Fruit fly (Drosophila melanogaster): ENCODE data around the gene wupA.

wupA gene

DNA sequence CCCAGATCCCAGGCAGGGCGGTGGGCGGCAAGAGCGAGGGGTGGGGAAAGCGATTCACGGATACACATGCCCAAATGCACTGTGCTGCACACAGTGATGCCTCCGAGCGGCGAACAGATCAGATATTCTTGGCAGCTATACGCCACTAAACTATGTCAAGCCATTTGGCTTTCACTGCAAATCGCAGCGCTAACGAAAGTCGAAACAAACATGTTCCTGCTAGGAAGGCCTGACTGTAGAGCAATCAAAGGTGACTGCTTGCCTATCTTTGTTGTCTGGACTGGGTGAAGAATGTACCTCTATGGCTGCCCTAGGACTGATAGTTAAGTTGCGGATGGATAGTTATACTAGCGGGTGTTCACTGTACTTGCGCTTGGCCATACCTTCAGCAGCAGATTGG lies 19.3 kb upstream of the wupA start (continued):
- TF ChIP-seq unc-4 (GFP tag; IDR thresholded peaks at IDR 0.05; ENCODE audit: partially characterized antibody) (no peak), gt (GFP tag; IDR thresholded peaks at IDR 0.05) (no peak), CkIIα-i1 (GFP tag; IDR thresholded peaks at IDR 0.05) (no peak), Usf (GFP tag; optimal IDR thresholded peaks at IDR 0.05) (no peak), gro (GFP tag; optimal IDR thresholded peaks at IDR 0.05) (no peak), org-1 (GFP tag; optimal IDR thresholded peaks at IDR 0.05) (no peak), pzg (GFP tag; optimal IDR thresholded peaks at IDR 0.05) (no peak), Vsx1 (GFP tag; optimal IDR thresholded peaks at IDR 0.05) (no peak), CG2120 (GFP tag; optimal IDR thresholded peaks at IDR 0.05) (no peak), Sox100B (GFP tag; optimal IDR thresholded peaks at IDR 0.05) (no peak), cato (GFP tag; optimal IDR thresholded peaks at IDR 0.05; ENCODE audit: borderline replicate concordance) (no peak), amos (GFP tag; IDR thresholded peaks at IDR 0.05; ENCODE audit: partially characterized antibody) (no peak), sens (GFP tag) (peak; percentile 37), inv (GFP tag; IDR thresholded peaks at IDR 0.05; ENCODE audit: partially characterized antibody) (no peak), tgo (GFP tag; IDR thresholded peaks at IDR 0.05) (no peak), CG32767 (GFP tag; IDR thresholded peaks at IDR 0.05) (0 out of 2 replicates have a peak, but pooled peaks have one; percentile 21), mirr (GFP tag; optimal IDR thresholded peaks at IDR 0.05) (no peak), gfzf (GFP tag; optimal IDR thresholded peaks at IDR 0.05) (no peak), CG17385 (GFP tag; optimal IDR thresholded peaks at IDR 0.05) (no peak), grau (tag; optimal IDR thresholded peaks at IDR 0.05) (peak; percentile 74), pan (optimal IDR thresholded peaks at IDR 0.05) (no peak), pan (GFP tag; optimal IDR thresholded peaks at IDR 0.05 in 1 of 2, IDR thresholded peaks at IDR 0.05 in 1 of 2) (peak in 1 of 2 experiments; percentile 63), Sox102F (GFP tag; optimal IDR thresholded peaks at IDR 0.05) (peak; percentile 26), wor (GFP tag; IDR thresholded peaks at IDR 0.05) (no peak; the same call in 1 of the 2 replicates), toy (GFP tag; IDR thresholded peaks at IDR 0.05) (no peak), lola (GFP tag; optimal IDR thresholded peaks at IDR 0.05) (no peak), CG10979 (tag; optimal IDR thresholded peaks at IDR 0.05) (no peak), Hey (tag; optimal IDR thresholded peaks at IDR 0.05) (no peak), zen (tag; optimal IDR thresholded peaks at IDR 0.05) (no peak), hkb (optimal IDR thresholded peaks at IDR 0.05) (no peak), hkb (GFP tag; IDR thresholded peaks at IDR 0.05) (peak; percentile 53), zf30C (GFP tag; optimal IDR thresholded peaks at IDR 0.05) (no peak), Med (GFP tag) (peak; percentile 69), sisA (GFP tag; IDR thresholded peaks at IDR 0.05) (0 out of 2 replicates have a peak, but pooled peaks have one; percentile 31), CG33213 (GFP tag; optimal IDR thresholded peaks at IDR 0.05) (no peak), CG7372 (GFP tag; IDR thresholded peaks at IDR 0.05) (no peak), ssp (GFP tag; IDR thresholded peaks at IDR 0.05) (no peak), CG17359 (tag; optimal IDR thresholded peaks at IDR 0.05) (peak; percentile 24), D19A (tag; optimal IDR thresholded peaks at IDR 0.05) (no peak), Hmr (GFP tag; optimal IDR thresholded peaks at IDR 0.05) (no peak), CG12659 (GFP tag; optimal IDR thresholded peaks at IDR 0.05) (no peak), ase (GFP tag; IDR thresholded peaks at IDR 0.05) (no peak), CG13424 (tag; optimal IDR thresholded peaks at IDR 0.05) (no peak), E2f2 (GFP tag; IDR thresholded peaks at IDR 0.05) (no peak), CG8765 (GFP tag; IDR thresholded peaks at IDR 0.05) (no peak), chinmo (GFP tag; IDR thresholded peaks at IDR 0.05; ENCODE audit: partially characterized antibody) (no peak), CG12155 (GFP tag; optimal IDR thresholded peaks at IDR 0.05) (no peak), dysf (GFP tag; IDR thresholded peaks at IDR 0.05) (0 out of 3 replicates have a peak, but pooled peaks have one; percentile 25), vvl (GFP tag; IDR thresholded peaks at IDR 0.05) (no peak), CG17186 (GFP tag; optimal IDR thresholded peaks at IDR 0.05) (no peak), CG31365 (tag; optimal IDR thresholded peaks at IDR 0.05) (no peak), YL-1 (GFP tag; optimal IDR thresholded peaks at IDR 0.05) (no peak)
